Fruit fly (Drosophila melanogaster): ENCODE data around the gene CG14926.

CG14926 gene

DNA sequence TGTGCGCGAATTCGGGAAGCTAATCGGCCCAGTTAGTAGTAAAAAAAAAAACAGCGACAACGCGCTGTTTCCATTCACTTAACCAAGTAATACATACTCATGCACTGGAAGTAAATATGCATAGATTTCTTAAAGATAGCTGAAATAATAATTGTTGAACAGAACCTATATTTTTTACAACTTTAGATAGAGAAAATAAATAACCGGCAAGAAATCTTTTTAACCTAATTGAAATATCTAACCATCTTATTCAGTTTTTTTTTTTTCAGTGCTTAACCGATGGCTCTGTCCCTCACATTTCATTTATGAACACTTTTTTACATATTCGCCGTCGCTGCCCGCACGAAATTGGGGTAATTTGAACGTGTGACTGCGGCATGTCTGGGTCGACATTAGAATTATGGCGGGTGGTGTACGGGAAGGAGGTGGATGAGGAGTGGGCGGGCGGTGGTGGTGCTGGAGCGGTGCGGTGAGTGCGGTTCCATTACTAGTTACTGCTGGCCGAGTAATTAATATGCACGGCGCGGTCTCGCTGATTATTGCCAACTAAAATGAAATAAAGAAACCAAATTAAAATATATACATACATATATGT lies 11.4 kb downstream of the CG14926 start (continued):
- no peak for TF ChIP-seq pfk (GFP tag; optimal IDR thresholded peaks at IDR 0.05)
- no peak for TF ChIP-seq CG2116 (GFP tag; optimal IDR thresholded peaks at IDR 0.05)
- TF ChIP-seq knrl (GFP tag; IDR thresholded peaks at IDR 0.05; ENCODE audit: partially characterized antibody): no peak
- no peak for TF ChIP-seq Dll (GFP tag; IDR thresholded peaks at IDR 0.05; ENCODE audit: partially characterized antibody)
- peak; percentile 93 for TF ChIP-seq sens (GFP tag)
- TF ChIP-seq abd-A (tag; optimal IDR thresholded peaks at IDR 0.05): no peak
- peak; percentile 64; the same call in 1 of the 2 replicates for TF ChIP-seq CG17328 (GFP tag; IDR thresholded peaks at IDR 0.05)
- TF ChIP-seq sna (GFP tag; IDR thresholded peaks at IDR 0.05; ENCODE audit: partially characterized antibody): no peak
- 0 out of 2 replicates have a peak, but pooled peaks have one; percentile 12 for TF ChIP-seq al (GFP tag; IDR thresholded peaks at IDR 0.05)
- TF ChIP-seq CG14710 (tag; optimal IDR thresholded peaks at IDR 0.05): peak; percentile 56
- TF ChIP-seq tll (GFP tag; optimal IDR thresholded peaks at IDR 0.05): no peak
- no peak for TF ChIP-seq CG4328 (GFP tag; optimal IDR thresholded peaks at IDR 0.05)
- no peak for TF ChIP-seq psq (GFP tag; optimal IDR thresholded peaks at IDR 0.05)
- 0 out of 2 replicates have a peak, but pooled peaks have one; percentile 8 for TF ChIP-seq CG11085 (GFP tag; IDR thresholded peaks at IDR 0.05)
- TF ChIP-seq CG7745 (tag; optimal IDR thresholded peaks at IDR 0.05): no peak
- TF ChIP-seq CG34422 (GFP tag; IDR thresholded peaks at IDR 0.05): 0 out of 3 replicates have a peak, but pooled peaks have one; percentile 37
- TF ChIP-seq CG4282 (GFP tag; optimal IDR thresholded peaks at IDR 0.05): no peak
- peak in 1 of 2 experiments; percentile 34 for TF ChIP-seq Eip74EF (GFP tag; optimal IDR thresholded peaks at IDR 0.05)
- peak; percentile 18 for TF ChIP-seq trem (tag; optimal IDR thresholded peaks at IDR 0.05)
- TF ChIP-seq HHEX (GFP tag; optimal IDR thresholded peaks at IDR 0.05): no peak
- no peak for TF ChIP-seq CG15514 (GFP tag; optimal IDR thresholded peaks at IDR 0.05)
- TF ChIP-seq CG9817 (tag; optimal IDR thresholded peaks at IDR 0.05): no peak
- no peak for TF ChIP-seq pho (GFP tag; optimal IDR thresholded peaks at IDR 0.05)
- TF ChIP-seq CG6854 (GFP tag; optimal IDR thresholded peaks at IDR 0.05): no peak
- TF ChIP-seq CG15696 (tag; optimal IDR thresholded peaks at IDR 0.05): peak; percentile 18
- TF ChIP-seq HLH3B (GFP tag; IDR thresholded peaks at IDR 0.05): peak; percentile 64
- peak; percentile 55 for TF ChIP-seq CG4424 (GFP tag; optimal IDR thresholded peaks at IDR 0.05)
- TF ChIP-seq Six4 (GFP tag; optimal IDR thresholded peaks at IDR 0.05): peak; percentile 23
- peak; percentile 27 for TF ChIP-seq lilli (GFP tag; optimal IDR thresholded peaks at IDR 0.05)
- no peak for TF ChIP-seq NfI (GFP tag; optimal IDR thresholded peaks at IDR 0.05)
- peak; percentile 39; the same call in 1 of the 2 replicates for TF ChIP-seq CG10959 (GFP tag; IDR thresholded peaks at IDR 0.05)
- no peak for TF ChIP-seq tna (GFP tag; IDR thresholded peaks at IDR 0.05; ENCODE audit: partially characterized antibody)
- no peak for TF ChIP-seq zfh1 (GFP tag; IDR thresholded peaks at IDR 0.05)
- TF ChIP-seq klu (GFP tag; IDR thresholded peaks at IDR 0.05): no peak
- TF ChIP-seq CG12236 (GFP tag; optimal IDR thresholded peaks at IDR 0.05): peak; percentile 28
- no peak for TF ChIP-seq en (GFP tag; optimal IDR thresholded peaks at IDR 0.05)
- TF ChIP-seq GATAe (GFP tag; conservative IDR thresholded peaks at IDR 0.05): no peak
- no peak for TF ChIP-seq CG4707 (GFP tag; optimal IDR thresholded peaks at IDR 0.05)
- TF ChIP-seq CG10321 (GFP tag; IDR thresholded peaks at IDR 0.05): no peak
- no peak for TF ChIP-seq CG5180 (GFP tag; optimal IDR thresholded peaks at IDR 0.05)
- peak; percentile 27 for TF ChIP-seq Hmr (GFP tag; optimal IDR thresholded peaks at IDR 0.05)
- TF ChIP-seq CG13775 (GFP tag; optimal IDR thresholded peaks at IDR 0.05): peak; percentile 21
- TF ChIP-seq lab (GFP tag; optimal IDR thresholded peaks at IDR 0.05): peak; percentile 31
- no peak for TF ChIP-seq Lim3 (GFP tag; IDR thresholded peaks at IDR 0.05)
- TF ChIP-seq sr (GFP tag; IDR thresholded peaks at IDR 0.05): no peak
- peak; percentile 17 for TF ChIP-seq CG5245 (GFP tag; optimal IDR thresholded peaks at IDR 0.05)
- no peak for TF ChIP-seq CG6765 (GFP tag; optimal IDR thresholded peaks at IDR 0.05)
- TF ChIP-seq eyg (GFP tag; optimal IDR thresholded peaks at IDR 0.05): no peak
- peak in 1 of 2 experiments; percentile 72 for TF ChIP-seq bsh (GFP tag; optimal IDR thresholded peaks at IDR 0.05)
